Worm (Caenorhabditis elegans): ENCODE results near the gene F54D10.4.

ce11 chrII:3793336-3793735 is 13.5 kb downstream of the F54D10.4 start, which contains the start of gene fbxb-99:
- TF ChIP-seq pqm-1 (tag; optimal IDR thresholded peaks at IDR 0.05) (no peak), ceh-31 (tag; optimal IDR thresholded peaks at IDR 0.05) (no peak), K09A11.1 (tag; optimal IDR thresholded peaks at IDR 0.05; ENCODE audit: insufficient read depth) (no peak), ceh-6 (GFP tag; optimal IDR thresholded peaks at IDR 0.05) (no peak), ztf-16 (tag; optimal IDR thresholded peaks at IDR 0.05) (no peak), pha-4 (tag; optimal IDR thresholded peaks at IDR 0.05) (no peak), pha-2 (tag; optimal IDR thresholded peaks at IDR 0.05) (no peak), dve-1 (tag; optimal IDR thresholded peaks at IDR 0.05) (no peak), unc-55 (GFP tag; optimal IDR thresholded peaks at IDR 0.05) (no peak), nhr-232 (tag; optimal IDR thresholded peaks at IDR 0.05) (no peak), ama-1 (optimal IDR thresholded peaks at IDR 0.05) (no peak), unc-42 (tag; optimal IDR thresholded peaks at IDR 0.05) (no peak), hlh-15 (tag; optimal IDR thresholded peaks at IDR 0.05) (no peak), ceh-2 (tag; optimal IDR thresholded peaks at IDR 0.05) (no peak)

Data from whole organism, late embryonic.